Worm (Caenorhabditis elegans) whole organism, early embryonic: ENCODE measurements around the gene twk-23.

Source experiments
- B0310.2 ChIP-seq: sonication (generic microtip); optimal IDR thresholded peaks from 2 replicates; lab custom pipeline; 2016; ENCODE audit warnings: mild to moderate bottlenecking, missing genetic modification characterization, missing compliant biosample characterization
- F13C5.2 ChIP-seq: sonication (generic microtip); optimal IDR thresholded peaks from 2 replicates; lab custom pipeline; 2017; ENCODE audit warnings: mild to moderate bottlenecking, missing genetic modification characterization, inconsistent platforms, missing compliant biosample characterization
- aly-1 ChIP-seq: sonication (generic microtip); optimal IDR thresholded peaks from 2 replicates; lab custom pipeline; 2016; ENCODE audit warnings: missing genetic modification characterization, missing compliant biosample characterization
- ama-1 ChIP-seq: fragments of 150-350 bp; optimal IDR thresholded peaks from 2 replicates; lab custom pipeline; 2014
- ceh-13 ChIP-seq: fragments of 200-800 bp; sonication (Bioruptor generic); optimal IDR thresholded peaks from 2 replicates; lab custom pipeline; 2018; ENCODE audit warnings: mild to moderate bottlenecking, missing genetic modification characterization, missing compliant biosample characterization
- ceh-36 ChIP-seq: sonication (generic microtip); optimal IDR thresholded peaks from 2 replicates; lab custom pipeline; 2016; ENCODE audit warnings: missing genetic modification characterization, inconsistent platforms, missing compliant biosample characterization
- ets-7 ChIP-seq: sonication (generic microtip); optimal IDR thresholded peaks from 2 replicates; lab custom pipeline; 2016; ENCODE audit warnings: missing genotype, missing genetic modification characterization, missing compliant biosample characterization
- flt-1 ChIP-seq: fragments of 200-800 bp; sonication (Bioruptor generic); IDR thresholded peaks from 2 replicates; pipeline ENCODE4 v1.3.6; 2022; ENCODE audit warnings: missing genetic modification characterization, missing compliant biosample characterization
- hmbx-1 ChIP-seq: sonication (generic microtip); optimal IDR thresholded peaks from 2 replicates; lab custom pipeline; 2016; ENCODE audit warnings: mild to moderate bottlenecking, missing genetic modification characterization, missing compliant biosample characterization
- hmg-4 ChIP-seq: fragments of 200-800 bp; sonication (Bioruptor generic); optimal IDR thresholded peaks from 2 replicates; lab custom pipeline; 2018; ENCODE audit warnings: mild to moderate bottlenecking, missing genetic modification characterization, missing compliant biosample characterization
- hnd-1 ChIP-seq: sonication (generic microtip); optimal IDR thresholded peaks from 2 replicates; lab custom pipeline; 2016; ENCODE audit warnings: missing genetic modification characterization, missing compliant biosample characterization
- pes-1 ChIP-seq: fragments of 200-800 bp; sonication (Bioruptor generic); IDR thresholded peaks from 2 replicates; pipeline ENCODE4 v1.3.6; 2022; ENCODE audit warnings: missing genetic modification reagents, missing genetic modification characterization, missing compliant biosample characterization
- scrt-1 ChIP-seq: fragments of 200-800 bp; sonication (Bioruptor generic); IDR thresholded peaks from 2 replicates; pipeline ENCODE4 v1.3.6; 2022; ENCODE audit warnings: missing genetic modification characterization, missing compliant biosample characterization
- sea-1 ChIP-seq: fragments of 200-800 bp; sonication (Bioruptor generic); conservative IDR thresholded peaks from 2 replicates; pipeline ENCODE4 v1.3.6; 2022; ENCODE audit warnings: missing genetic modification characterization, missing compliant biosample characterization
- tbx-11 ChIP-seq: fragments of 200-800 bp; sonication (Bioruptor generic); IDR thresholded peaks from 2 replicates; pipeline ENCODE4 v1.3.6; 2022; ENCODE audit warnings: missing genetic modification characterization, missing compliant biosample characterization
- tbx-37 ChIP-seq: fragments of 200-800 bp; sonication (Bioruptor generic); conservative IDR thresholded peaks from 2 replicates; pipeline ENCODE4 v1.3.6; 2022; ENCODE audit warnings: missing genetic modification reagents, missing genetic modification characterization, missing compliant biosample characterization
- tra-4 ChIP-seq: sonication (generic microtip); optimal IDR thresholded peaks from 2 replicates; lab custom pipeline; 2017; ENCODE audit warnings: missing genetic modification characterization, missing compliant biosample characterization

Gene twk-23

DNA sequence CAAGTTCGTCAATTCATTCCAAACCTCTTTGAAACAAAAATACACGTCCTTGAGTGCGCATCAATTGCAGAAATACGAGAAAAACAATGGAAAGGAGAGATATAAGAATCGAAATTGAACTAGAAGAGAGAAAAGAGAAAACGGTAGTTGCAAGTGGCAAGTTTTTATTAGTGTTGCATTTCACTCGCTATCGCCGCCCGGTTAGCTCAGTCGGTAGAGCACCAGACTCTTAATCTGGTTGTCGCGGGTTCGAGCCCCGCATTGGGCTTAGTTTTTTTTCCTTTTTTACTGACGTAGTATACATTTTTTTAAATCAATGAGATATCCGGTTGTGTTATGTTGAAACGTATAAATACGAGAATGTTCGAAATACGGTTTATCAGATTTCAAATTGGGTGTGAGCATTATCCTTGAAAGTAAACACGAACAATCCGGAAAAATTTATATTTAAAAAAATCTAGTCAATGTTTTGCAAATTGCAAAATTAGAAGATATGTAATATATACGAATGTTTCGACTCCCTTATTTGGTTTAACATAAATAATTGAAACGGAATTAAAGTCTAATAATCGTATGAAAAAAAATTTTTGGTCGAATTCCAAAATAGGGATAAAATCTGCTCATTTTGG lies 41.8 kb downstream of the twk-23 start:
- TF ChIP-seq scrt-1 (GFP tag; lab: Robert Waterston, UW) (0 out of 2 replicates have a peak, but pooled peaks have one; percentile 36), flt-1 (GFP tag; lab: Robert Waterston, UW) (peak; percentile 42; the same call in 1 of the 2 replicates), F13C5.2 (tag; lab: Kevin White, UChicago) (peak; percentile 24), ceh-36 (no peak), tbx-37 (0 out of 2 replicates have a peak, but pooled peaks have one; percentile 22), ama-1 (no peak), tbx-11 (GFP tag; lab: Robert Waterston, UW) (peak; percentile 51; the same call in 1 of the 2 replicates), hnd-1 (peak; percentile 14)

ce11 chrX:13775508-13775907 lies 47.9 kb downstream of the twk-23 start:
- no peak for TF ChIP-seq flt-1 (GFP tag; lab: Robert Waterston, UW)
- no peak for TF ChIP-seq aly-1 (tag; lab: Kevin White, UChicago)

- TF ChIP-seq ets-7 (tag; lab: Kevin White, UChicago) (no peak), sea-1 (GFP tag; lab: Robert Waterston, UW) (no peak), B0310.2 (tag; lab: Kevin White, UChicago) (no peak), tbx-37 (no peak), aly-1 (tag; lab: Kevin White, UChicago) (no peak), ama-1 (no peak)
Observed at ce11 chrX:13774144-13774543, 49.2 kb downstream of the twk-23 start.

ce11 chrX:13772734-13773133 lies 50.6 kb downstream of the twk-23 start:
- TF ChIP-seq hnd-1 = no peak
- no peak for TF ChIP-seq B0310.2 (tag; lab: Kevin White, UChicago)
- TF ChIP-seq hmbx-1 (tag; lab: Kevin White, UChicago) = no peak
- TF ChIP-seq hmg-4 (GFP tag; lab: Kevin White, UChicago) = no peak
- TF ChIP-seq sea-1 (GFP tag; lab: Robert Waterston, UW) = no peak
- no peak for TF ChIP-seq pes-1 (GFP tag; lab: Robert Waterston, UW)
- no peak for TF ChIP-seq F13C5.2 (tag; lab: Kevin White, UChicago)
- TF ChIP-seq aly-1 (tag; lab: Kevin White, UChicago) = no peak
- TF ChIP-seq ets-7 (tag; lab: Kevin White, UChicago) = no peak
- no peak for TF ChIP-seq tbx-37
- no peak for TF ChIP-seq tra-4 (tag; lab: Kevin White, UChicago)
- no peak for TF ChIP-seq ceh-36
- TF ChIP-seq scrt-1 (GFP tag; lab: Robert Waterston, UW) = no peak
- TF ChIP-seq tbx-11 (GFP tag; lab: Robert Waterston, UW) = no peak

DNA sequence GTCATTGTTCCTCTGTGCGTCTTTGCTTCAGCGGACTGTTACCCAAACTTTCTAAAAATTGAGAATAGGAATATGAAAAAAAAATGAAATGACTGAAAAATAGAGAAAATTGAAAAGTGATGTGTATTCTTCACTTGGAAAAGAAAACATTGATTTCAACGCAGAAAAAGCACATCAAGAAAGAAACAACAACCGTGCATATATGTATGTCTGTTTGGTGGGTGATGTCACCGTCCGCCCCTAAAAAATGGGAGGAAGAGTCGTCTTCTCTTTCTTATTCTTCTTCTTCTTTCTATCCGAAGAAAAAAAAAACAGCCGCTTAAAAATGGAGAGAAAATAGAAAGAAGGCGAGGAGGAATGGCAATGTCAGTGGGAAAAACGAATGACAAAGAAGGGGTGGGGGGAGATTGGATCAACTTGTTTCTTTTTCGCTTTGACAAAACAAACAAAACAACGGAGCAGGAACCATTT lies 52.8 kb downstream of the twk-23 start, which contains the start of gene nkb-3:
Gene nkb-3 (minus strand): TSS at position 51 of the 471 bp plus-strand sequence.
- TF ChIP-seq ets-7 (tag; lab: Kevin White, UChicago) (no peak), hmg-4 (GFP tag; lab: Kevin White, UChicago) (no peak), ceh-13 (no peak), sea-1 (GFP tag; lab: Robert Waterston, UW) (no peak), tra-4 (tag; lab: Kevin White, UChicago) (no peak), B0310.2 (tag; lab: Kevin White, UChicago) (no peak), hmbx-1 (tag; lab: Kevin White, UChicago) (no peak)

ce11 chrX:13768562-13768961 lies 54.8 kb downstream of the twk-23 start:
- TF ChIP-seq sea-1 (GFP tag; lab: Robert Waterston, UW) = no peak
- TF ChIP-seq hmbx-1 (tag; lab: Kevin White, UChicago) = no peak
- TF ChIP-seq tbx-11 (GFP tag; lab: Robert Waterston, UW) = no peak
- TF ChIP-seq flt-1 (GFP tag; lab: Robert Waterston, UW) = no peak
- TF ChIP-seq aly-1 (tag; lab: Kevin White, UChicago) = no peak
- no peak for TF ChIP-seq B0310.2 (tag; lab: Kevin White, UChicago)
- no peak for TF ChIP-seq tbx-37
- TF ChIP-seq F13C5.2 (tag; lab: Kevin White, UChicago) = no peak
- TF ChIP-seq ceh-36 = no peak
- TF ChIP-seq scrt-1 (GFP tag; lab: Robert Waterston, UW) = no peak
- no peak for TF ChIP-seq hmg-4 (GFP tag; lab: Kevin White, UChicago)
- no peak for TF ChIP-seq hnd-1
- TF ChIP-seq ceh-13 = no peak
- TF ChIP-seq tra-4 (tag; lab: Kevin White, UChicago) = no peak
- TF ChIP-seq pes-1 (GFP tag; lab: Robert Waterston, UW) = no peak
- TF ChIP-seq ets-7 (tag; lab: Kevin White, UChicago) = no peak
- TF ChIP-seq ama-1 = no peak
